Fruit fly (Drosophila melanogaster) whole organism, pupa: ENCODE measurements around the gene Vps39.

Experiments
- CG12605 ChIP-seq: fragments of 200-800 bp; sonication (Bioruptor generic); IDR thresholded peaks from 2 replicates; pipeline ENCODE4 v1.3.6; 2022; ENCODE audit warnings: missing biosample characterization, missing genetic modification characterization
- CG14655 ChIP-seq: fragments of 200-800 bp; sonication (Bioruptor generic); optimal IDR thresholded peaks from 3 replicates; lab custom pipeline; 2017; ENCODE audit warnings: mild to moderate bottlenecking, missing biosample characterization, missing genetic modification reagents, missing genetic modification characterization
- CG34367 ChIP-seq: fragments of 200-800 bp; sonication (Bioruptor generic); optimal IDR thresholded peaks from 2 replicates; lab custom pipeline; 2018; ENCODE audit warnings: missing biosample characterization, mild to moderate bottlenecking, missing genetic modification characterization
- CG4496 ChIP-seq: fragments of 200-800 bp; sonication (Bioruptor generic); IDR thresholded peaks from 3 replicates; pipeline ENCODE4 v1.3.6; 2022; ENCODE audit warnings: missing biosample characterization, missing genetic modification characterization
- CG8301 ChIP-seq: fragments of 200-800 bp; sonication (Bioruptor generic); optimal IDR thresholded peaks from 2 replicates; lab custom pipeline; 2018; ENCODE audit warnings: missing biosample characterization, mild to moderate bottlenecking, missing genetic modification characterization
- Ets98B ChIP-seq: fragments of 200-800 bp; sonication (Bioruptor generic); IDR thresholded peaks from 2 replicates; pipeline ENCODE4 v1.3.6; 2022; ENCODE audit warnings: missing biosample characterization, missing genetic modification characterization
- Pif1A ChIP-seq: fragments of 200-800 bp; sonication (Bioruptor generic); optimal IDR thresholded peaks from 3 replicates; lab custom pipeline; 2016; ENCODE audit warnings: missing biosample characterization, missing genetic modification characterization
- Snoo ChIP-seq: fragments of 200-800 bp; sonication (Bioruptor generic); optimal IDR thresholded peaks from 3 replicates; lab custom pipeline; 2017; ENCODE audit warnings: missing biosample characterization, mild to moderate bottlenecking, missing genetic modification characterization, inconsistent platforms
- fd96Ca ChIP-seq: fragments of 200-800 bp; sonication (Bioruptor generic); IDR thresholded peaks from 3 replicates; pipeline ENCODE4 v1.3.6; 2022; ENCODE audit warnings: missing biosample characterization, missing genetic modification characterization

DNA sequence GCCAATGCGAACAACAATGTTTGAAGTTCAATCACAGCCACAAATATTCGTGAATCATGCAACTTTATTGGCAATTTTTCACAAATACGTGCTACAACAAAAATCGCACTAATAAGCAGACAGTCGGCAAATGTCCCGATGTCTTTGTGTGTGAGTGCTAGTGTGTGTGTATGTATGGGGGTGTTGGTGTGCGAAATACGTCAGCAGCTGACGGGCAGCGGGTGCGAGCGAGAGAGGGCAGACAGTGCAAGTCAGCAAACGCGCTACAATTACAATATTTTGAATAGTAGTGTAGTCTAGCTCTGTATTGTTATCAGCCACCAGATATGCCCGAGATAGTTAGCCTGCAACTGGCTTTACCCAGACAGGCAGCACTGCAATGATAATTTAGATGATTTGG, 28.2 kb downstream of the Vps39 start:
- TF ChIP-seq CG4496 (GFP tag; lab: Robert Waterston, UW) (no peak), Ets98B (GFP tag; lab: Robert Waterston, UW) (no peak), Pif1A (GFP tag; lab: Kevin White, UChicago) (no peak), CG12605 (no peak), CG34367 (tag; lab: Kevin White, UChicago) (no peak), fd96Ca (no peak), Snoo (tag; lab: Kevin White, UChicago) (no peak), CG8301 (tag; lab: Kevin White, UChicago) (no peak), CG14655 (GFP tag; lab: Kevin White, UChicago) (no peak)
